Fruit fly (Drosophila melanogaster) whole organism, embryonic: ENCODE measurements around the gene CG42488.

Experiments used
- CG10979 ChIP-seq: fragments of 200-800 bp; sonication (Bioruptor generic); optimal IDR thresholded peaks from 2 replicates; lab custom pipeline; 2018; ENCODE audit warnings: missing biosample characterization, mild to moderate bottlenecking, missing genetic modification characterization, moderate library complexity
- CG12769 ChIP-seq: fragments of 200-800 bp; sonication (Bioruptor generic); optimal IDR thresholded peaks from 2 replicates; lab custom pipeline; 2019; ENCODE audit warnings: missing biosample characterization, mild to moderate bottlenecking, missing genetic modification characterization, moderate library complexity
- CG1792 ChIP-seq: fragments of 200-800 bp; sonication (Bioruptor generic); optimal IDR thresholded peaks from 2 replicates; lab custom pipeline; 2016; ENCODE audit warnings: missing biosample characterization, missing genetic modification characterization
- CG30403 ChIP-seq: fragments of 200-800 bp; sonication (Bioruptor generic); optimal IDR thresholded peaks from 3 replicates; lab custom pipeline; 2016; ENCODE audit warnings: missing biosample characterization, missing genetic modification characterization
- CG31224 ChIP-seq: fragments of 200-800 bp; sonication (Bioruptor generic); IDR thresholded peaks from 2 replicates; pipeline ENCODE4 v1.3.6; 2022; ENCODE audit warnings: missing biosample characterization, missing genetic modification characterization
- CG31441 ChIP-seq: fragments of 200-800 bp; sonication (Bioruptor generic); IDR thresholded peaks from 2 replicates; pipeline ENCODE4 v1.3.6; 2022; ENCODE audit warnings: missing biosample characterization, missing genetic modification characterization
- CG4404 ChIP-seq: fragments of 200-800 bp; sonication (Bioruptor generic); IDR thresholded peaks from 2 replicates; pipeline ENCODE4 v1.3.6; 2022; ENCODE audit warnings: missing biosample characterization, missing genetic modification characterization
- CG8388 ChIP-seq: fragments of 200-800 bp; sonication (Bioruptor generic); optimal IDR thresholded peaks from 2 replicates; lab custom pipeline; 2019; ENCODE audit warnings: missing biosample characterization, mild to moderate bottlenecking, missing genetic modification characterization, moderate library complexity
- CG9932 ChIP-seq: fragments of 200-800 bp; sonication (Bioruptor generic); IDR thresholded peaks from 2 replicates; pipeline ENCODE4 v1.3.6; 2022; ENCODE audit warnings: missing biosample characterization, missing genetic modification characterization
- Deaf1 ChIP-seq: fragments of 200-800 bp; optimal IDR thresholded peaks from 3 replicates; lab custom pipeline; 2019; ENCODE audit warnings: missing biosample characterization, mild to moderate bottlenecking, missing genetic modification characterization, moderate library complexity
- Drgx ChIP-seq: fragments of 200-800 bp; sonication (Bioruptor generic); IDR thresholded peaks from 2 replicates; pipeline ENCODE4 v1.3.6; 2022; ENCODE audit warnings: missing biosample characterization, missing genetic modification characterization
- Hand ChIP-seq: fragments of 200-800 bp; sonication (Bioruptor generic); optimal IDR thresholded peaks from 2 replicates; lab custom pipeline; 2017; ENCODE audit warnings: mild to moderate bottlenecking, missing biosample characterization, missing genetic modification reagents, missing genetic modification characterization
- Jarid2 ChIP-seq: fragments of 200-800 bp; sonication (Bioruptor generic); optimal IDR thresholded peaks from 3 replicates; lab custom pipeline; 2017; ENCODE audit warnings: mild to moderate bottlenecking, missing biosample characterization, missing genetic modification reagents, missing genetic modification characterization
- MTF-1 ChIP-seq: fragments of 200-800 bp; sonication (Bioruptor generic); optimal IDR thresholded peaks from 2 replicates; lab custom pipeline; 2018; ENCODE audit warnings: missing biosample characterization, mild to moderate bottlenecking, missing genetic modification characterization, borderline replicate concordance
- Mad ChIP-seq: fragments of 200-800 bp; sonication (Bioruptor generic); optimal IDR thresholded peaks from 2 replicates; lab custom pipeline; 2016; ENCODE audit warnings: missing biosample characterization, missing genetic modification characterization
- Trl ChIP-seq, 3 experiments: fragments of >200 bp in 2 of 3; fragments of 200-800 bp in 1 of 3; sonication (Bioruptor generic) in 1 of 3; optimal IDR thresholded peaks; 2 replicates in 1 of 3; 3 replicates in 2 of 3; lab custom pipeline; 2016 to 2017; ENCODE audit warnings: missing biosample characterization in 1 of 3, missing genetic modification characterization in 1 of 3
- abd-A ChIP-seq: fragments of 200-800 bp; sonication (Bioruptor generic); optimal IDR thresholded peaks from 3 replicates; lab custom pipeline; 2019; ENCODE audit warnings: missing biosample characterization, mild to moderate bottlenecking, missing genetic modification characterization, moderate library complexity
- bsh ChIP-seq, 2 experiments: fragments of 200-800 bp; sonication (Bioruptor generic); optimal IDR thresholded peaks; 2 replicates each; lab custom pipeline; 2017 to 2018; ENCODE audit warnings: mild to moderate bottlenecking in 2 of 2, missing biosample characterization in 2 of 2, missing genetic modification characterization in 2 of 2, moderate library complexity in 1 of 2
- chm ChIP-seq: fragments of 200-800 bp; sonication (Bioruptor generic); IDR thresholded peaks from 2 replicates; pipeline ENCODE4 v1.3.6; 2022; ENCODE audit warnings: missing biosample characterization, missing genetic modification characterization
- grau ChIP-seq: fragments of 200-800 bp; optimal IDR thresholded peaks from 3 replicates; lab custom pipeline; 2019; ENCODE audit warnings: missing biosample characterization, mild to moderate bottlenecking, missing genetic modification characterization, moderate library complexity
- gt ChIP-seq: fragments of 200-800 bp; sonication (Bioruptor generic); IDR thresholded peaks from 2 replicates; pipeline ENCODE4 v1.3.6; 2022; ENCODE audit warnings: missing biosample characterization, missing genetic modification characterization
- hth ChIP-seq: fragments of >200 bp; optimal IDR thresholded peaks from 2 replicates; lab custom pipeline; 2017; ENCODE audit warnings: inconsistent platforms
- lilli ChIP-seq: fragments of 200-800 bp; sonication (Bioruptor generic); optimal IDR thresholded peaks from 3 replicates; lab custom pipeline; 2016; ENCODE audit warnings: missing biosample characterization, missing genetic modification characterization
- lmd ChIP-seq: fragments of 200-800 bp; sonication (Bioruptor generic); IDR thresholded peaks from 2 replicates; pipeline ENCODE4 v1.3.6; 2022; ENCODE audit warnings: missing biosample characterization, missing genetic modification characterization
- nom ChIP-seq: fragments of 200-800 bp; sonication (Bioruptor generic); optimal IDR thresholded peaks from 2 replicates; lab custom pipeline; 2017; ENCODE audit warnings: missing biosample characterization, missing genetic modification characterization, mild to moderate bottlenecking, moderate library complexity, missing genetic modification reagents
- org-1 ChIP-seq: fragments of 200-800 bp; sonication (Bioruptor generic); optimal IDR thresholded peaks from 2 replicates; lab custom pipeline; 2017; ENCODE audit warnings: missing biosample characterization, missing genetic modification characterization
- pros ChIP-seq: fragments of 200-800 bp; sonication (Bioruptor generic); optimal IDR thresholded peaks from 3 replicates; lab custom pipeline; 2019; ENCODE audit warnings: missing biosample characterization, mild to moderate bottlenecking, missing genetic modification characterization, moderate library complexity
- sens ChIP-seq: fragments of 200-800 bp; sonication (Bioruptor generic); peaks from one replicate; lab custom pipeline; 2016; ENCODE audit warnings: missing biosample characterization, missing genetic modification characterization
- seq ChIP-seq: fragments of 200-800 bp; sonication (Bioruptor generic); IDR thresholded peaks from 2 replicates; pipeline ENCODE4 v1.3.6; 2022; ENCODE audit warnings: missing biosample characterization, missing genetic modification characterization
- sqz ChIP-seq: fragments of 200-800 bp; sonication (Bioruptor generic); optimal IDR thresholded peaks from 3 replicates; lab custom pipeline; 2018; ENCODE audit warnings: missing biosample characterization, mild to moderate bottlenecking, missing genetic modification characterization
- ssp ChIP-seq: fragments of 200-800 bp; sonication (Bioruptor generic); IDR thresholded peaks from 2 replicates; pipeline ENCODE4 v1.3.6; 2022; ENCODE audit warnings: missing biosample characterization, missing genetic modification characterization
- tll ChIP-seq, 2 experiments: fragments of 200-800 bp in 1 of 2; fragments of >200 bp in 1 of 2; sonication (Bioruptor generic) in 1 of 2; optimal IDR thresholded peaks; 2 replicates each; lab custom pipeline; 2017 to 2019; ENCODE audit warnings: missing biosample characterization in 2 of 2, missing genetic modification characterization in 2 of 2, mild to moderate bottlenecking in 1 of 2, moderate library complexity in 1 of 2
- trh ChIP-seq: fragments of 200-800 bp; sonication (Bioruptor generic); optimal IDR thresholded peaks from 2 replicates; lab custom pipeline; 2016; ENCODE audit warnings: missing biosample characterization, missing genetic modification characterization
- vnd ChIP-seq: fragments of 200-800 bp; sonication (Bioruptor generic); IDR thresholded peaks from 3 replicates; pipeline ENCODE4 v1.3.6; 2022; ENCODE audit warnings: missing biosample characterization, missing genetic modification characterization; ENCODE audit not compliant: partially characterized antibody
- zen ChIP-seq: fragments of 200-800 bp; sonication (Bioruptor generic); optimal IDR thresholded peaks from 3 replicates; lab custom pipeline; 2018; ENCODE audit warnings: missing biosample characterization, mild to moderate bottlenecking, missing genetic modification characterization, moderate library complexity

Gene CG42488

dm6 chr3R:25515450-25516288, 32.8 kb downstream of the CG42488 start, which contains the start of gene msi (continued):
- TF ChIP-seq lilli (peak; percentile 92), CG8388 (GFP tag; lab: Kevin White, UChicago) (peak; percentile 99), hth (no peak), lmd (peak; percentile 99), gt (GFP tag; lab: Robert Waterston, UW) (peak; percentile 96), CG4404 (GFP tag; lab: Robert Waterston, UW) (peak; percentile 97)
- TF ChIP-seq, all 482 proteins: peak for 440

DNA sequence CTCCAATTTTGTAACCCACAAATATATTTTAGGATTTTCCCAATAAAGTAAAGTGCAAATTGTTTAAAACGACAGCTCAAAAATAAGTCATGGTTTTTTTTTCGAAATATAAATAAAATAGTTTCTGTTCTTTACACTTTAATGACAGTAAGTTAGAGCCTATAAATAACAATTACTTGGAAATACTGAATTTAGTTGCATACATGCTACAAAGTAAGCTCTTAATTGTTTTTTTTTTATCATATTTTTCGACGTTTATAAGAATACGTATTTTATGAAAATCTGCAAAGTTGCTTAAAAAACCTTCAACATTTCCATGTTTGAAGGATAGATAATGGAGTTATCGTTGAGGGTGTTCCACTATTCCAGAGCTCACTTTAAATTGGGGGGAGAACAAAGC, 34.6 kb downstream of the CG42488 start:
- no peak for TF ChIP-seq MTF-1 (GFP tag; lab: Kevin White, UChicago)
- TF ChIP-seq zen (tag; lab: Kevin White, UChicago), result no peak
- TF ChIP-seq ssp (GFP tag; lab: Robert Waterston, UW), result no peak
- TF ChIP-seq sens (GFP tag; lab: Kevin White, UChicago), result peak; percentile 39
- no peak for TF ChIP-seq vnd (GFP tag; lab: Robert Waterston, UW)
- TF ChIP-seq CG30403 (GFP tag; lab: Kevin White, UChicago), result no peak
- peak; percentile 13 for TF ChIP-seq grau (tag; lab: Kevin White, UChicago)
- no peak for TF ChIP-seq CG12769 (tag; lab: Kevin White, UChicago)

dm6 chr3R:25518099-25518567, 35.2 kb downstream of the CG42488 start:
- TF ChIP-seq bsh (GFP tag; optimal IDR thresholded peaks at IDR 0.05; lab: Kevin White, UChicago) (peak in 1 of 2 experiments; percentile 42), org-1 (no peak), Mad (GFP tag; lab: Kevin White, UChicago) (no peak), tll (GFP tag; optimal IDR thresholded peaks at IDR 0.05; lab: Kevin White, UChicago) (no peak), CG31441 (GFP tag; lab: Robert Waterston, UW) (no peak), Hand (GFP tag; lab: Kevin White, UChicago) (no peak), nom (peak; percentile 37), CG10979 (tag; lab: Kevin White, UChicago) (no peak), pros (peak; percentile 13), Drgx (GFP tag; lab: Robert Waterston, UW) (0 out of 2 replicates have a peak, but pooled peaks have one; percentile 16), Trl (optimal IDR thresholded peaks at IDR 0.05; lab: Kevin White, UChicago) (peak; percentile 80 to 83), Trl (GFP tag; optimal IDR thresholded peaks at IDR 0.05; lab: Kevin White, UChicago) (peak; percentile 5), CG1792 (GFP tag; lab: Kevin White, UChicago) (no peak), chm (0 out of 2 replicates have a peak, but pooled peaks have one; percentile 29), CG9932 (GFP tag; lab: Robert Waterston, UW) (0 out of 2 replicates have a peak, but pooled peaks have one; percentile 8), Deaf1 (peak; percentile 21), seq (no peak), abd-A (tag; lab: Kevin White, UChicago) (peak; percentile 43), sqz (GFP tag; lab: Kevin White, UChicago) (peak; percentile 65), Jarid2 (GFP tag; lab: Kevin White, UChicago) (peak; percentile 73), CG31224 (GFP tag; lab: Robert Waterston, UW) (0 out of 2 replicates have a peak, but pooled peaks have one; percentile 6), trh (GFP tag; lab: Kevin White, UChicago) (no peak)
